Fruit fly (Drosophila melanogaster): ENCODE results near the gene CG18417.

CG18417 gene

dm6 chr3L:7359827-7360323 lies 40.0 kb upstream of the CG18417 start, which contains the start of gene pst (continued):
- TF ChIP-seq bowl (GFP tag; IDR thresholded peaks at IDR 0.05), result peak; percentile 53; the same call in 1 of the 2 replicates
- no peak for TF ChIP-seq Poxn (GFP tag; IDR thresholded peaks at IDR 0.05)
- TF ChIP-seq CG14014 (GFP tag; IDR thresholded peaks at IDR 0.05), result no peak
- no peak for TF ChIP-seq CG11560 (tag; IDR thresholded peaks at IDR 0.05)
- peak; percentile 66 for TF ChIP-seq CG34376 (GFP tag; optimal IDR thresholded peaks at IDR 0.05)
- no peak for TF ChIP-seq CG14050 (GFP tag; IDR thresholded peaks at IDR 0.05)
- TF ChIP-seq CG14965 (GFP tag; optimal IDR thresholded peaks at IDR 0.05; ENCODE audit: borderline replicate concordance), result no peak
- peak; percentile 51 for TF ChIP-seq Jarid2 (GFP tag; optimal IDR thresholded peaks at IDR 0.05)
- TF ChIP-seq Nf-YA (GFP tag; IDR thresholded peaks at IDR 0.05), result no peak
- no peak for TF ChIP-seq gt (GFP tag; IDR thresholded peaks at IDR 0.05)
- peak; percentile 13 for TF ChIP-seq disco-r (GFP tag; optimal IDR thresholded peaks at IDR 0.05)
- no peak for TF ChIP-seq Myb (GFP tag; optimal IDR thresholded peaks at IDR 0.05)
- TF ChIP-seq cad (GFP tag; optimal IDR thresholded peaks at IDR 0.05), result no peak
- TF ChIP-seq oc (tag; optimal IDR thresholded peaks at IDR 0.05), result peak; percentile 45
- 0 out of 3 replicates have a peak, but pooled peaks have one; percentile 26 for TF ChIP-seq dysf (GFP tag; IDR thresholded peaks at IDR 0.05)
- no peak for TF ChIP-seq grau (tag; optimal IDR thresholded peaks at IDR 0.05)
- TF ChIP-seq chm (GFP tag; IDR thresholded peaks at IDR 0.05), result peak; percentile 81
- TF ChIP-seq amos (GFP tag; IDR thresholded peaks at IDR 0.05; ENCODE audit: partially characterized antibody), result peak; percentile 40; the same call in 1 of the 2 replicates
- TF ChIP-seq CG1529 (GFP tag; optimal IDR thresholded peaks at IDR 0.05), result no peak
- peak; percentile 45 for TF ChIP-seq CG13894 (tag; optimal IDR thresholded peaks at IDR 0.05)
- TF ChIP-seq mirr (GFP tag; optimal IDR thresholded peaks at IDR 0.05), result peak; percentile 44
- TF ChIP-seq CG10267 (tag; optimal IDR thresholded peaks at IDR 0.05), result no peak
- TF ChIP-seq Mad (GFP tag; optimal IDR thresholded peaks at IDR 0.05), result no peak
- peak; percentile 70 for TF ChIP-seq gfzf (GFP tag; optimal IDR thresholded peaks at IDR 0.05)
- no peak for TF ChIP-seq Nf-YC (tag; optimal IDR thresholded peaks at IDR 0.05)

DNA sequence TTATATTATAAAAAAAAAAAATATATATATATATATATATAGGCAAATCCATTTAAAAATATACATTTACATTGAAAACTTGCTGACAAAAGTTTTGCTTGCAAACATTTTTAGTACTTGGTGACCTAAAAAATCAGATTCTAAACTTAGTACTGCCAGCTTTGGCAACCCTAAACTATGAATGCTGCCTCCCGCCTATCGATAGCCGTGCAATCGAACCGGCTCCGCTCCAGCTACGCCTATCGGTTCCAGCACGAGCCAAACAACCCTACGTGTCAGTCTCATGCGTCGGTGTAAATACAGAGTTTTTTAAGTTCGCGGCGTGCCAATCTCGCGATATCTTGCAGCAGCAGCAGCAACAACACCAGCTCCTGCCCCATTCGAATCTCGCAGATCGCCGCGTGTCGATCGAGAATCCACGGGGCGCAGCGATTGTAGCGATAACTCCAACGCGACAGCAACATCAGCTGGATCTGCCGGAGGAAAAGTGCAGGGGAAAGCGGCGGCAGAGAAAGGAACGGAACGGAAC lies 39.5 kb upstream of the CG18417 start, which contains the start of gene Sec63:
TSS of gene Sec63 (plus strand) at position 238 of the 529 bp plus-strand sequence.
- TF ChIP-seq trem (tag; optimal IDR thresholded peaks at IDR 0.05) (peak; percentile 65), Rfx (GFP tag; IDR thresholded peaks at IDR 0.05) (peak; percentile 80), MESR4 (GFP tag; optimal IDR thresholded peaks at IDR 0.05) (peak; percentile 83), nerfin-1 (tag; optimal IDR thresholded peaks at IDR 0.05) (peak; percentile 21), Elba2 (GFP tag; optimal IDR thresholded peaks at IDR 0.05) (no peak), Oaz (GFP tag; IDR thresholded peaks at IDR 0.05) (no peak), CG5245 (GFP tag; optimal IDR thresholded peaks at IDR 0.05) (peak; percentile 54), sna (GFP tag; IDR thresholded peaks at IDR 0.05; ENCODE audit: partially characterized antibody) (peak; percentile 78), CG3995 (GFP tag; optimal IDR thresholded peaks at IDR 0.05) (peak; percentile 27), CG1529 (GFP tag; optimal IDR thresholded peaks at IDR 0.05) (no peak), bbx (GFP tag; IDR thresholded peaks at IDR 0.05; ENCODE audit: partially characterized antibody) (peak; percentile 97), Dip3 (GFP tag; optimal IDR thresholded peaks at IDR 0.05) (peak; percentile 58), CG16779 (GFP tag; IDR thresholded peaks at IDR 0.05) (0 out of 2 replicates have a peak, but pooled peaks have one; percentile 42), CG13775 (GFP tag; optimal IDR thresholded peaks at IDR 0.05) (peak; percentile 48), jing (GFP tag; optimal IDR thresholded peaks at IDR 0.05) (no peak), ssp (GFP tag; IDR thresholded peaks at IDR 0.05) (0 out of 2 replicates have a peak, but pooled peaks have one; percentile 30), CG4282 (GFP tag; optimal IDR thresholded peaks at IDR 0.05) (no peak), CG12942 (GFP tag; optimal IDR thresholded peaks at IDR 0.05) (peak; percentile 13), Bteb2 (GFP tag; optimal IDR thresholded peaks at IDR 0.05) (no peak), pan (optimal IDR thresholded peaks at IDR 0.05) (no peak), pan (GFP tag; optimal IDR thresholded peaks at IDR 0.05 in 1 of 2, IDR thresholded peaks at IDR 0.05 in 1 of 2) (peak in 1 of 2 experiments; percentile 54), Hmr (GFP tag; optimal IDR thresholded peaks at IDR 0.05) (peak; percentile 67), org-1 (GFP tag; optimal IDR thresholded peaks at IDR 0.05) (no peak), nmo (GFP tag; optimal IDR thresholded peaks at IDR 0.05) (peak; percentile 46), CG8765 (GFP tag; IDR thresholded peaks at IDR 0.05) (no peak), CG8478 (optimal IDR thresholded peaks at IDR 0.05) (no peak), CG10462 (GFP tag; optimal IDR thresholded peaks at IDR 0.05) (no peak), CG4404 (GFP tag; IDR thresholded peaks at IDR 0.05) (no peak)

Measured in whole organism, embryonic.